Worm (Caenorhabditis elegans): ENCODE measurements around the gene nspb-2.
A peak's percentile ranks its signal among the peaks of the same experiment; 100 is the strongest.
"Not testable (repeated sequence)": the region's sequence is repeated elsewhere in the genome, so short reads cannot be mapped to it uniquely, and the experiment has no call there.

Gene nspb-2

ce11 chrIV:6590029-6590428 lies 1.5 kb upstream of the nspb-2 start, which contains the start of the genes lec-11 and irld-7:
Gene lec-11, minus strand, starts transcription at chrIV:6590154.
Gene irld-7, plus strand, starts transcription at chrIV:6590360.
- TF ChIP-seq sma-9 (GFP tag; optimal IDR thresholded peaks at IDR 0.05) (peak; percentile 25), sma-9 (tag; optimal IDR thresholded peaks at IDR 0.05) (no peak), snpc-4 (tag; optimal IDR thresholded peaks at IDR 0.05) (no peak), fos-1 (tag; optimal IDR thresholded peaks at IDR 0.05) (peak; percentile 93)

DNA sequence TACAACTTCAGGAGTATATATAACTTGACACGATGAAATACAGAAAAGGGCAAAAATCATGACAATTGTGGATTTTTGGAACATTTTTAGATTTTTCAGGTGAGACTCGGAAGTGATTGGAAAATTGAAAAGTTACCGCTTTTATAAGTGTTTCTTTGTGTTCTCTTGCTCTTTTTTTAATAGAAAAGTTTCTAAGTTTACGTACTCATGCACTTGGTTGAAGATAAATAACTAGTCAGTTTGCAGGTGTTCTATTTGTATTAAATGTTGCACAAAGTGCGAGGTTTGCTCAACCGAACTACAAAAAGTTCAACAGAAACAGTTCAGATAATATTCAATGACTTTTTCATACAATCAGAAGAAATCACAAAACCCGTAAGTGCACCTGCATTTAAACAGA lies 3.4 kb downstream of the nspb-2 start, which contains the start of gene nspb-3:
Gene nspb-3, minus strand, starts transcription at position 101 of the 400 bp plus-strand sequence.
- TF ChIP-seq sma-3 (GFP tag; optimal IDR thresholded peaks at IDR 0.05); F13H6.1 (tag; optimal IDR thresholded peaks at IDR 0.05); nhr-21 (tag; optimal IDR thresholded peaks at IDR 0.05): not testable (repeated sequence)

DNA sequence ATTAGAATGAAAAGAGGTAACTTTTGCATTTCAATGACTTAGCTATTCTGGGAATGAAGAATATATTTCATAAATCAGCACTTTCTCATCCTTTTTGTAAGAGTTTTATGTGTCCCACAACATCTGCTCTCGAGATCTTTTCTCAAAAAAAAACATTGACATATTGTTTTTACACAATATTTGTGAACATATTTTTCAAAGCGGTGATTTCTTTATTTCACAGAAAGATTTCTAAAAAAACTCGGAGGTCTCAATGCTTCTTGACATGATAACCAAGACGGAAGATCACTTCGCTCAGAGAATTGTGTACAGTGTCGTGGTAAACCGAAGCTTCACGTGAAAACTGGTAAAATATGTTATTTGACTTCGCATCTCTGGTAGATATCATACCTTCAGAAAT lies 4.4 kb downstream of the nspb-2 start, which contains the start of gene F38A5.22:
Gene F38A5.22, minus strand, starts transcription at position 29 of the 400 bp plus-strand sequence.
- TF ChIP-seq sma-9 (GFP tag; optimal IDR thresholded peaks at IDR 0.05), result no peak
- TF ChIP-seq sma-9 (tag; optimal IDR thresholded peaks at IDR 0.05), result no peak
- TF ChIP-seq F13H6.1 (tag; optimal IDR thresholded peaks at IDR 0.05), result no peak
- no peak for TF ChIP-seq ztf-1 (GFP tag; conservative IDR thresholded peaks at IDR 0.05)
- no peak for TF ChIP-seq aly-2 (tag; optimal IDR thresholded peaks at IDR 0.05)
- no peak for TF ChIP-seq ZK546.5 (tag; optimal IDR thresholded peaks at IDR 0.05)
- no peak for TF ChIP-seq ztf-4 (tag; optimal IDR thresholded peaks at IDR 0.05)
- no peak for TF ChIP-seq mab-5 (tag; optimal IDR thresholded peaks at IDR 0.05)
- TF ChIP-seq nhr-10 (tag; optimal IDR thresholded peaks at IDR 0.05), result no peak
- TF ChIP-seq ztf-11 (tag; optimal IDR thresholded peaks at IDR 0.05), result no peak
- TF ChIP-seq nhr-77 (tag; optimal IDR thresholded peaks at IDR 0.05), result no peak
- no peak for TF ChIP-seq unc-39 (tag; optimal IDR thresholded peaks at IDR 0.05)
- no peak for TF ChIP-seq lin-39 (tag; optimal IDR thresholded peaks at IDR 0.05)
- no peak for TF ChIP-seq alr-1 (tag; optimal IDR thresholded peaks at IDR 0.05)
- no peak for TF ChIP-seq nhr-6 (tag; optimal IDR thresholded peaks at IDR 0.05)
- TF ChIP-seq egl-27 (tag; optimal IDR thresholded peaks at IDR 0.05), result no peak

DNA sequence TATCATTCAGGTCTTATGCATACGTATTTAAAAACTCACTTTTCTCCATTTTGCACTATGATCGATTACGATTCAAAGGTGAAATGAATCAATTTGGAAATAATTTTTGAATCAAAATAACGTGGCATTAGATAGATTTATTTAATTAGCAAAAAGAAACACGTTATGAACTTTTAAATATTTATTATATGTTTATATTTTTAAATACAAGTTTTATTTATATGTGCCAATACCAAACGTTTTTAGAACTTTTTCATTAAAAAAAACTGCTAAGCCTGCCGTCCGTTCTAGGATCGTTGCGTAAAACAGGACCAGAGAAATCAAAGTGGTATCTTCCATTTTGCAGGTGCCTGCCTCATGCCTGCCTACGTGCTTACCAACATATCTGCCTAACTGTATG lies 5.8 kb downstream of the nspb-2 start, which contains the start of gene F38A5.6:
Gene F38A5.6, minus strand, starts transcription at position 101 of the 400 bp plus-strand sequence.
- no peak for TF ChIP-seq lsy-2 (tag; optimal IDR thresholded peaks at IDR 0.05)
- no peak for TF ChIP-seq ztf-11 (tag; optimal IDR thresholded peaks at IDR 0.05)
- no peak for TF ChIP-seq ceh-82 (tag; optimal IDR thresholded peaks at IDR 0.05)
- no peak for TF ChIP-seq C34F6.9 (tag; optimal IDR thresholded peaks at IDR 0.05)
- TF ChIP-seq nhr-23 (tag; optimal IDR thresholded peaks at IDR 0.05), result no peak
- TF ChIP-seq ztf-4 (tag; optimal IDR thresholded peaks at IDR 0.05), result no peak
- TF ChIP-seq blmp-1 (tag; optimal IDR thresholded peaks at IDR 0.05; ENCODE audit: insufficient read depth), result no peak
- no peak for TF ChIP-seq aly-2 (tag; optimal IDR thresholded peaks at IDR 0.05)
- no peak for TF ChIP-seq snpc-4 (tag; optimal IDR thresholded peaks at IDR 0.05)
- TF ChIP-seq R02D3.7 (tag; optimal IDR thresholded peaks at IDR 0.05), result no peak
- no peak for TF ChIP-seq unc-62 (GFP tag; optimal IDR thresholded peaks at IDR 0.05)
- TF ChIP-seq lin-13 (GFP tag; optimal IDR thresholded peaks at IDR 0.05), result no peak
- no peak for TF ChIP-seq nhr-237 (tag; optimal IDR thresholded peaks at IDR 0.05)

DNA sequence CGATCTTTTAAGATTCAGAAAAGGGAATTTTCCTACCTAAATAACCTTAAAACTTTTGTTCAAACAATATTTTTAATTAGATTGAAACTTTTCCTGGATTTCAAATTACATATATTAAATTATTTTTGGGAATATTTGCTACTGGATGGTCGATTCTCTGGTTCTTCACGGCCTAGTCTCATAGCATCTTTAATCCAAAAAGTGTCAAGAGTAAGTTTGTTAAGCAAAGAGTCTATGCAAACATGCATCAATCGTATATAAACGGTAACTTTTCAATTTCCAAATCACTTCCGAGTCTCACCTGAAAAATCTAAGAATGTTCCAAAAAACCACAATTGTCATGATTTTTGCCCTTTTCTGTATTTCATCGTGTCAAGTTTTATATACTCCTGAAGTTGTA lies 6.4 kb downstream of the nspb-2 start, which contains the start of gene nspb-4:
Gene nspb-4, plus strand, starts transcription at position 301 of the 400 bp plus-strand sequence.
- TF ChIP-seq nhr-77, egl-27, ceh-16 (tag; optimal IDR thresholded peaks at IDR 0.05): not testable (repeated sequence)

DNA sequence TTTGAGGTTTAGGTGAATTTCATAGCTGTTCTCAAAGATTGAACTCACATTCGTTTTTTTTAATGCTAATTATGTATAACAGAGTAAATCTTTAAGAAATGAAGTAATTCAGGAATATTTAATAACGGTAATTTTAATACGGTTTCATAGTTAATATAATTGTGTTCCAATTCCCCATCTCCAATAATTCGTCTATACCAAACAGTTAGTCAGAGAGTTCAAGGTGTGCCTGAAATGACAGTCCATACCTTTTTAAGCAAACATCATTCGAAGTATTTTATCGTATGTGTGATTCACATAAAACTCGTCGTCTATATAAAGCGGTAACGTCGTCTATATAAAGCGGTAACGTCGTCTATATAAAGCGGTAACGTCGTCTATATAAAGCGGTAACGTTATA lies 7.2 kb downstream of the nspb-2 start, which contains the start of gene nspb-5:
Gene nspb-5, plus strand, starts transcription at position 301 of the 400 bp plus-strand sequence.
- TF ChIP-seq nhr-12 (tag; optimal IDR thresholded peaks at IDR 0.05); crh-2 (tag; optimal IDR thresholded peaks at IDR 0.05); blmp-1 (tag; optimal IDR thresholded peaks at IDR 0.05; ENCODE audit: insufficient read depth): not testable (repeated sequence)
